Worm (Caenorhabditis elegans) whole organism, L1 larva: ENCODE results near the gene dap-3.

Source experiments
- C04F5.9 ChIP-seq: sonication (generic microtip); optimal IDR thresholded peaks from 2 replicates; lab custom pipeline; 2016; ENCODE audit warnings: missing genetic modification characterization, missing compliant biosample characterization
- blmp-1 ChIP-seq: fragments of 150-350 bp; optimal IDR thresholded peaks from 2 replicates; lab custom pipeline; 2014; ENCODE audit warnings: missing biosample characterization, missing genetic modification characterization
- nhr-12 ChIP-seq: sonication (generic microtip); optimal IDR thresholded peaks from 2 replicates; lab custom pipeline; 2017; ENCODE audit warnings: missing biosample characterization, missing genetic modification characterization
- nhr-28 ChIP-seq: fragments of 150-350 bp; optimal IDR thresholded peaks from 2 replicates; lab custom pipeline; 2014; ENCODE audit warnings: missing biosample characterization, missing genetic modification characterization
- nhr-90 ChIP-seq: sonication (generic microtip); optimal IDR thresholded peaks from 2 replicates; lab custom pipeline; 2016; ENCODE audit warnings: mild to moderate bottlenecking, missing genetic modification characterization, missing compliant biosample characterization; ENCODE audit not compliant: poor library complexity
- pag-3 ChIP-seq: sonication (generic microtip); optimal IDR thresholded peaks from 2 replicates; lab custom pipeline; 2017; ENCODE audit warnings: missing genetic modification characterization, mild to moderate bottlenecking, missing compliant biosample characterization, antibody characterized with exemption, borderline replicate concordance; ENCODE audit not compliant: insufficient read depth
- skn-1 ChIP-seq: fragments of 150-350 bp; optimal IDR thresholded peaks from 2 replicates; lab custom pipeline; 2014; ENCODE audit warnings: missing biosample characterization, missing genetic modification characterization
- sup-37 ChIP-seq: fragments of 200-800 bp; sonication (Bioruptor generic); optimal IDR thresholded peaks from 2 replicates; lab custom pipeline; 2018; ENCODE audit warnings: mild to moderate bottlenecking, missing genetic modification characterization, missing compliant biosample characterization
- xbp-1 ChIP-seq: sonication (generic microtip); optimal IDR thresholded peaks from 2 replicates; lab custom pipeline; 2016; ENCODE audit warnings: missing genetic modification characterization, missing compliant biosample characterization
- zag-1 ChIP-seq: fragments of 150-350 bp; optimal IDR thresholded peaks from 2 replicates; lab custom pipeline; 2014; ENCODE audit warnings: missing biosample characterization, missing genetic modification characterization

DNA sequence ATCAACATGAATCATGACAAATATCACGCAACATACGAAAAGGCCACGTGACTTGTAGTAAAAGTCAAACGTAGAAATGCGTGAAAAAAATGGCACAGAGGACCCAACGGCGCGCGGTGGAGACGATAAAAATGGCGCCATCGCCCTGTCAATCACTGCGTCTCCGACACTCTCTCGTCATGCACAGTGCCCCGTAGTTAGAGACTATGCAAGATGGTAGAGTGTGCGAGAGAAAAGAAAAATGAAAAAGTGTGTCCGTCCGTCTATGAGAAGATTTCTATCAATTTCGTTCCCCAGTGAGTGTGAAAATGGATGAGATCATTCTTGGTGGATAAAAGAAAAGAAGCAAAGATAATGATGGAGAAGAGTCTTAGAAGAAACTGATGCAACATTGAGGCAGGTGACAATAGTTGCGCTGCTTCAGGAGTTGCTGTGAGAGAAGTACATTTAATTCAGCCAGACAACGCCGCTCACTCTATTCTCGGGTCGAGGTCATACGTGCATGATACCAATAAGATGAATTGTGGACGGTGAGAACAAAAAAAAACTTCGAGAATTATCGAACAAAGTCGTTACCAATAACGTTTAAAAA lies 25.4 kb upstream of the dap-3 start:
- TF ChIP-seq nhr-12 (tag; lab: Kevin White, UChicago) (no peak), blmp-1 (tag; lab: Kevin White, UChicago) (peak; percentile 85), xbp-1 (tag; lab: Kevin White, UChicago) (peak; percentile 55), C04F5.9 (tag; lab: Kevin White, UChicago) (no peak), zag-1 (tag; lab: Kevin White, UChicago) (no peak), nhr-90 (tag; lab: Kevin White, UChicago) (peak; percentile 84), skn-1 (tag; lab: Kevin White, UChicago) (peak; percentile 57), sup-37 (GFP tag; lab: Kevin White, UChicago) (no peak), pag-3 (no peak), nhr-28 (tag; lab: Kevin White, UChicago) (no peak)
